Fruit fly (Drosophila melanogaster): ENCODE results near the gene ppk30.

ppk30 gene

DNA sequence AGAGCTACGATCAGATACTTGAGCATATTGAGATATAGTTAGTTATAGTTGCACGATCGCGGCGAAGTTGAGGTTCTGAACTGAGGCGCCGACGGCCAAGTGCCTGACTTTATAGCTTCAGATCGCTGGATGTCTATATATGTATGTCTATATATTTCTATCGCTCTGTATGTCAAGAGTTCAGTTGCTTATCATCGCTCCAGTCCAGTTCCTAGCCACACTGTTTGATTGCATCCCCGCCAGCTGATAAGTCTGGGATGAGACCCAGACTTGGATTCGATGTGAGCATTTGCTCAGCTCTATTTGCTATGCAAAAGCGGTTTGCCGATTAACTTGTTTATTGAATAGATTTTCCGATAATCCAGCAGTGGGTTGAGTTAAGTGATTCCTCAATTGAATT lies 17.7 kb downstream of the ppk30 start:
- TF ChIP-seq Dll (optimal IDR thresholded peaks at IDR 0.05), result no peak
- TF ChIP-seq CG8478 (optimal IDR thresholded peaks at IDR 0.05), result no peak
- TF ChIP-seq psq (optimal IDR thresholded peaks at IDR 0.05), result no peak
- TF ChIP-seq usp (GFP tag; optimal IDR thresholded peaks at IDR 0.05), result no peak
- TF ChIP-seq pan (optimal IDR thresholded peaks at IDR 0.05), result no peak
- TF ChIP-seq EcR (GFP tag; optimal IDR thresholded peaks at IDR 0.05), result no peak

DNA sequence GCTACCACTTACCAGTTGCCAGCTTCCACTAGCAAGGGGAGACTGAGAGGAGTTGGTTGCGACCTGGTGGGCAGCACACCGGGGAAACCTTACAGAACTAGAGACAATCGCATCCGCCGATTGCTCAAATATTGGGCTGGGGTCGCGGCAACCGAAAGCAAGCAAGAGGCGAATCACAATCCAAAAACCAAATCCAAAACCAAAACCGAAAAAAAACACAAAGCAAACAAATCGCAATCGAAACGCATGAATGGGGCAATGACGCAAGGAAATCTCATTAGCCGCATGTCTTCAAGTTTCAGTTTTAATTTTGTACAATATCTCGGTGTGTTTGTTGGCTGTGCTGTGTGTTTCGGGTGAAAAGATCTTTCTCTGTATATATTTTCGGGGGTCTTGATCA lies 20.3 kb downstream of the ppk30 start, which contains the start of gene Obp99c:
Obp99c (minus strand) TSS at position 101 of the 400 bp plus-strand sequence.
- no peak for TF ChIP-seq psq (optimal IDR thresholded peaks at IDR 0.05)
- no peak for TF ChIP-seq CG8478 (optimal IDR thresholded peaks at IDR 0.05)
- no peak for TF ChIP-seq usp (GFP tag; optimal IDR thresholded peaks at IDR 0.05)
- TF ChIP-seq Dll (optimal IDR thresholded peaks at IDR 0.05), result no peak
- TF ChIP-seq pan (optimal IDR thresholded peaks at IDR 0.05), result no peak
- no peak for TF ChIP-seq EcR (GFP tag; optimal IDR thresholded peaks at IDR 0.05)

DNA sequence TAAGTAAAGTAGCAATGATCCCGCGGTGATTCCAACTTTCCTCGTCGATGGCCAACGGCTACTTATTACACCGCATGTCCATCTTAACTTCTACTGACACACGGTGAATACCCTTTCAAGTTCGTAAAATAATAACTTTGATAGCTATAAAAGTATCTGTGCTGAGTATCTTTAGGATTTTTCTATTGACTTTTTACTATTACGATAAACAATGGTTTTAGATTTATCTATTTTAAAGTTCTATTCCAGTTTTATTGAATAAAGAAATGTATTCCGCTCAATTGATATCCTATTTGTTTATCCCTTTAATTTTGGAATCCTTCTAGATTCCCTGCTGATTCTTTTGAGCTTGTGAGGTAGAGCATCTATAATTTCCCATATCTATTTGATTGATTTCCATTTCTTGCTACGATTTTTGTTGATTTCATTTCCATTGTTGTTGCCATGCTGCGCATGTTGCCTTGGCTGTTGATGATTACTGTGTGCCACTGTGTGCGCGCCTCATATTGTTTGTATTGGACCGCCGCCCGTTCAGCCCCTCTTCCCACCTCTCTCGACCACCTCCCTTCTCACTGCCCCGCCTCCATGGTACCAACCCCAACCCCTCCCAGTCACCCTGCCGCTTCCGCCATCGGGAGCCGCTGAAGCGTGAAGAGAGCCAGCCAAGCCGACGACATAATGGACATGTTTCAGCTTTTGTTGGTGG lies 21.0 kb downstream of the ppk30 start:
- no peak for TF ChIP-seq CG8478 (optimal IDR thresholded peaks at IDR 0.05)
- TF ChIP-seq psq (optimal IDR thresholded peaks at IDR 0.05), result no peak
- TF ChIP-seq pan (optimal IDR thresholded peaks at IDR 0.05), result no peak
- no peak for TF ChIP-seq EcR (GFP tag; optimal IDR thresholded peaks at IDR 0.05)
- TF ChIP-seq Dll (optimal IDR thresholded peaks at IDR 0.05), result no peak
- no peak for TF ChIP-seq usp (GFP tag; optimal IDR thresholded peaks at IDR 0.05)

DNA sequence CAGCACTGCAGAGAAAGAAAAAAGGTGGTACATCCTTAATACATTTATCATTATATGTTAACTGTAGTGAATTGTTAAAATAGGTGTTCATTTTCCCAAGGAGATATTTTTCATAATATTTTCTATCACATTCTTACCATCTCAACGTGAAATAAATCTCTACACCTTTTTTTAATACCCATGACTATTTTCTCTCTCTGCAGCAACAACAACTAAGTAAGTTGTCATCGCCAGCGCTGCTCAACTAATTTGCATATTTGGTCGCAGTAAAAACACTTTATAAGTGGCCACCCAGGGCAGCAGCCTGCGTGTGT lies 21.5 kb downstream of the ppk30 start:
- TF ChIP-seq CG8478 (optimal IDR thresholded peaks at IDR 0.05) (no peak), usp (GFP tag; optimal IDR thresholded peaks at IDR 0.05) (no peak), psq (optimal IDR thresholded peaks at IDR 0.05) (no peak), EcR (GFP tag; optimal IDR thresholded peaks at IDR 0.05) (no peak), Dll (optimal IDR thresholded peaks at IDR 0.05) (no peak), pan (optimal IDR thresholded peaks at IDR 0.05) (no peak)

DNA sequence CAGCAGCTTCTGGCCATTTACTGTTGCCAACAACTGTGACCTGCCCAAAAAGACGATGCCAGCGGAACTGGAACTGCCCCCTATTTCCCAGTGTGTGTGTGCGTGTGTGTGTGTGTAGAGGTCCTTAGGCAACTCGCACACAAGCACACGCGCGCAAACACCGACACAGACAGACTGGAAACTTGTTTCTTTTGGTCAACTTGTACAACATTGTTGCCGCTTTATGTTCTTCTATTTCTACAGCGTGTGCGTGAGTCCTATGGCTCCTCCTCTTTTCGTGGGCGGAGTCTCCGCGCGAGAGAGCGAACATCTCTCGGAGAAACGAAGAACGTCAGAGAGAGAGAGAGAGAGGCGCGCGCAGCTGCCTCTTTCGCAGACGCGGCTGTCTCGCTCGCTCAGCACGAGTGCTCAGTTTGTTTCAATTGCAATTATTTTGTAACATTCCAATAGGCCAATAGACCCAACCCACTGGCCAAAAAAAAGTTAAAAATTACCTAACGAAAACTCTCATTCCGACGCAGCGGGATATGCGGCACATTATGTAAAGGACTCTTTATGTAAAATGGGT lies 22.1 kb downstream of the ppk30 start:
- TF ChIP-seq Dll (optimal IDR thresholded peaks at IDR 0.05) (no peak), pan (optimal IDR thresholded peaks at IDR 0.05) (no peak), psq (optimal IDR thresholded peaks at IDR 0.05) (no peak), CG8478 (optimal IDR thresholded peaks at IDR 0.05) (no peak), usp (GFP tag; optimal IDR thresholded peaks at IDR 0.05) (no peak), EcR (GFP tag; optimal IDR thresholded peaks at IDR 0.05) (no peak)

DNA sequence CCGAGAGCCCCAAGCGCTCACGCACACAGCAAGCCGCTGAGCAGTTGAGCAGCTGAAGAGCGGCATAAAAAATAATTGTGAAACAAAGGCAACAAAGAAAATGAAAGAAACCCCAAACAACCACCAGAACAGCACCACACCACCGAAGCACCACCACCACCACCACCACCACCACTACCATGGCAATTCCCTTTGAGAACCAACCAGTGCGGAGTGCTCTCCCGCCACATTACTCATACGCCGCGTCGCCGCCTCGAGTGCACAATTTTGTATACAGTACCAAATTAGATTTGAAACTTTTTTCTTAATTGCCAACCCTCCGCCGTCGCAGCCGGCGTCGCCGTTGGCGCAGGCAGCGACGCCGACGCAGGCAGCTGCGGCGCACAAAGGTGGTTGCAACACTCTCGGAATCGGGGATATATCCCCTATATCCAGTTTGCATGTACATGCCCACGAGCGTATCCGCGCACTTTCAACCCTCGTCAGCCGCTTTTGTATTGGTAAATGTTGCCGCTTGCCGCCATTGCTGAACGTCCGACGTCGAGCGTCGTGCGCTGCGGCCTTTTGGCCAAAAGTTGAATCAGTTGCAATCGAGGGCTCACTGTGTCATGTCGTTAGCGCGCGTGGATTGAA lies 23.2 kb downstream of the ppk30 start, which contains the start of gene dmrt99B:
dmrt99B (plus strand) TSS at position 583 of the 633 bp plus-strand sequence.
- TF ChIP-seq pan (optimal IDR thresholded peaks at IDR 0.05) (no peak), CG8478 (optimal IDR thresholded peaks at IDR 0.05) (no peak)

DNA sequence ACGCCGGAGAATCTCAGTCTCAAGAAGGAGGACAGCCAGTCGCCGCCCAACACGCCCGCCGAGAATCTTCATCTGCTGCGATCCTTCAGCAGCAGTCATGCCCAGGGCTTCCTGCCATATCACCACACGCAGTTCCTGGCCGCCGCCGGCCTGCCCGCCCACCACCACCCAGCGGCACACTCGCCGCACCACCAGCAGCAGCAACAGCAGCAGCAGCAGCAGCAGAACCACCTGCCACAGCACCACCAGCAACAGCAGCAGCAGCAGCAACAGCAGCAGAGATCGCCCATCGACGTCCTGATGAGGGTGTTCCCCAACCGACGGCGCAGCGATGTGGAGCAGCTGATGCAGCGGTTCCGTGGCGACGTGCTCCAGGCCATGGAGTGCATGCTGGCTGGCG lies 26.8 kb downstream of the ppk30 start:
- TF ChIP-seq CG8478 (optimal IDR thresholded peaks at IDR 0.05), result no peak
- no peak for TF ChIP-seq usp (GFP tag; optimal IDR thresholded peaks at IDR 0.05)
- no peak for TF ChIP-seq pan (optimal IDR thresholded peaks at IDR 0.05)
- no peak for TF ChIP-seq EcR (GFP tag; optimal IDR thresholded peaks at IDR 0.05)
- no peak for TF ChIP-seq Dll (optimal IDR thresholded peaks at IDR 0.05)
- no peak for TF ChIP-seq psq (optimal IDR thresholded peaks at IDR 0.05)

DNA sequence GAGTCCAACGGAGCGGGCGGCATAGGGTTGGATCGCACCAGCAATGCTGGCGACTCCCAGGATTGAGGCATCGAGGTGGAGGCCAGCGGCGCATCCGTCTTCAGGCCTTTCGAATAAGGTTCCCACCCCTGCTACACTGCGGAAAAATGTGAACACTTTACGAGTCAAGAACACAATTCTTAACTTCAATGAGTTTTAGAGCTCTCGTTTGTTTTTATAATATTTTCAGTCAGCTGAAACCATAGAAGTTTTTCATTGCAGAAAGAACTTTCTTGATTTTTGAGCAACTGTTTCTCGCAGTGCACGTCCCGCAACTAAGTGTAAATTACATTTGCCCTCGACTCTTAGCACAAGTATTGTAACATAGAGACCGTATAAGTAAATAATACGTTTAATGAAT lies 27.4 kb downstream of the ppk30 start:
- no peak for TF ChIP-seq usp (GFP tag; optimal IDR thresholded peaks at IDR 0.05)
- TF ChIP-seq EcR (GFP tag; optimal IDR thresholded peaks at IDR 0.05), result no peak
- no peak for TF ChIP-seq pan (optimal IDR thresholded peaks at IDR 0.05)
- TF ChIP-seq CG8478 (optimal IDR thresholded peaks at IDR 0.05), result no peak
- no peak for TF ChIP-seq Dll (optimal IDR thresholded peaks at IDR 0.05)
- no peak for TF ChIP-seq psq (optimal IDR thresholded peaks at IDR 0.05)

DNA sequence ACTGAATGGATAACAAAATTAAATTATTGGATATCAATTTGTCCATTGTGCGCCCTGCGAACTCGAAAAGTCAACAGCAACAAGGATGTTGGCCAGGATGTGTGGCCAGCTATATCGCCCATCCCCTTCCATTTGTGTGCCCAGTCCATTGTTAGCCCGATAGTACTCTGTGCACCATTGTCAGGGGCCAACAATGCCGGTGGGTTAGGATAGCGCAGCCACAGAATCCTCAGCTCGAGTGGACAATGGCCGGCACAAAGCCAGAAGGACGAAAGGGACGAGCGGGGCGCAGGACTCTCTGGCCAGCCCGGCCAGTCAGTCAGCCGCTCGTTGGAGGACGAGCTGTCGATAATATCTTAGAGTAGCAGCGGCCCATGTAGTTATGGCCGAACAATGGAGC lies 28.9 kb downstream of the ppk30 start:
- no peak for TF ChIP-seq EcR (GFP tag; optimal IDR thresholded peaks at IDR 0.05)
- TF ChIP-seq usp (GFP tag; optimal IDR thresholded peaks at IDR 0.05), result no peak
- TF ChIP-seq pan (optimal IDR thresholded peaks at IDR 0.05), result no peak
- TF ChIP-seq psq (optimal IDR thresholded peaks at IDR 0.05), result no peak
- no peak for TF ChIP-seq Dll (optimal IDR thresholded peaks at IDR 0.05)
- TF ChIP-seq CG8478 (optimal IDR thresholded peaks at IDR 0.05), result no peak

DNA sequence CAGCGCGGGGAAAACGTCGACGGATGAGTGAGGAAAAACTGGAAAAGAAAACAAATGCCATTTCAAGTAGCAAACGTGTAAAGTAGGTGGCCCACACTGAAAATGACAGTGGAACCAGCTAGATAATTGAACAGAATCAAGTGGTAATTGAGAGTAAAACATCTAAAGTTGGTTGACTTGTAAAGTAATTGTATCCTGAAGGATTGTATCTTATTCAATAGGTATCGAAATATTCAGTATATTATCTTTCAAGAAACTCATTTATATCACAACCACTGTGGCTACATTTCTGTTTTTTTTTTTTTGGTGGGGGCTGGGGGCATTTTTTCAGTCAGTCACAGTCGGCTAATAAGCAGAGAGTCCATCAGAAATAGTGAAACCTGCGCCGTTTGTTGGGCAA lies 30.3 kb downstream of the ppk30 start:
- no peak for TF ChIP-seq psq (optimal IDR thresholded peaks at IDR 0.05)

DNA sequence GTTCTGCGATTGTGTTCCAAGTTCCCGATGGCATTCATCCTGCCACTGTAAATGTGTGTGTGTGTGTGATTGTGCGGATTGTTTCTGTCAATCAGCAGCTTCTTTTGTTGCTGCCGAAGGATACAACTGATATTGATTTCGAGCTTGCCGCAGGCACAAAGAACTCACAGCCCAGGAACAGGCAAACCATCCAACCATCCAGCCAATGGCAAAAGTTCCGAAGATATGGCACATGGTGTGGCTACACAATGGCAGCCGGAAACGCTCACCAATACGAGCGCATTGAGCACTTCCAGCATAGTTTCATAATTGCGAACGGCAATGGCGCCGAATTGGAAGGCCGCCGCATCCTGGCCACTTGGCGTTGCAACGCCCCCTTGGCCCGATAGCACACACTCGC lies 32.8 kb downstream of the ppk30 start:
- TF ChIP-seq usp (GFP tag; optimal IDR thresholded peaks at IDR 0.05), result no peak
- no peak for TF ChIP-seq pan (optimal IDR thresholded peaks at IDR 0.05)
- no peak for TF ChIP-seq CG8478 (optimal IDR thresholded peaks at IDR 0.05)
- TF ChIP-seq psq (optimal IDR thresholded peaks at IDR 0.05), result no peak

DNA sequence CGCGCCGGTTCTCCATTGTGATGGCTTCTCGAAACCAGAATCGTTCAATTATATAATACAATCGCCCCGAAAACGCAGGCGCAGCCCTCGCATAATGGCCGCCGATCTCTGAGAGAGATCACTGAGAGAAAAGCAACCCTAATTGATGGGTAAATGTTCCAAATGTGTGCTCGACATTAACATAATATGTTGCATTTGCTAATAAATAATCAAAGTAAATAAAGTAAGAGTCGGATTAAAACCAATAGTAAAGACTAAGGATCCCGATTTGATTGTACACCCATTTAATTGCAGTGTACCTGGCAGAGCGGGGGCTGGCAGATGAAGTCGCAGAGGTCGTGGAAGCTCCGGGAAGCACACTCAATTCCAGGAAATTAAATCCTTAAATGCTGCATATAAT lies 35.6 kb downstream of the ppk30 start:
- no peak for TF ChIP-seq Dll (optimal IDR thresholded peaks at IDR 0.05)
- no peak for TF ChIP-seq psq (optimal IDR thresholded peaks at IDR 0.05)
- TF ChIP-seq EcR (GFP tag; optimal IDR thresholded peaks at IDR 0.05), result no peak
- no peak for TF ChIP-seq pan (optimal IDR thresholded peaks at IDR 0.05)
- no peak for TF ChIP-seq CG8478 (optimal IDR thresholded peaks at IDR 0.05)
- no peak for TF ChIP-seq usp (GFP tag; optimal IDR thresholded peaks at IDR 0.05)

Data from whole organism.